Worm (Caenorhabditis elegans) whole organism, L3 larva: ENCODE data around the gene cyh-1.

Experiments used
- R02D3.7 ChIP-seq: fragments of 150-350 bp; optimal IDR thresholded peaks from 2 replicates; lab custom pipeline; 2014; ENCODE audit warnings: missing biosample characterization, missing genetic modification characterization
- ceh-16 ChIP-seq: sonication (generic microtip); optimal IDR thresholded peaks from 2 replicates; lab custom pipeline; 2017; ENCODE audit warnings: missing biosample characterization, missing genetic modification characterization
- ceh-28 ChIP-seq: fragments of 150-350 bp; optimal IDR thresholded peaks from 2 replicates; lab custom pipeline; 2014; ENCODE audit warnings: missing biosample characterization, missing genetic modification reagents, missing genetic modification characterization
- elt-3 ChIP-seq, 3 experiments: fragments of 150-350 bp in 1 of 3; sonication (generic microtip) in 2 of 3; optimal IDR thresholded peaks; 2 replicates in 2 of 3; 4 replicates in 1 of 3; lab custom pipeline; 2014 to 2017; ENCODE audit warnings: missing biosample characterization in 3 of 3, missing genetic modification characterization in 3 of 3
- lin-39 ChIP-seq: fragments of 150-350 bp; optimal IDR thresholded peaks from 2 replicates; lab custom pipeline; 2018; ENCODE audit warnings: missing biosample characterization, missing genetic modification reagents, missing genetic modification characterization
- nhr-25 ChIP-seq: sonication (generic microtip); optimal IDR thresholded peaks from 2 replicates; lab custom pipeline; 2017; ENCODE audit warnings: missing biosample characterization, missing genetic modification characterization
- nhr-28 ChIP-seq: fragments of 150-350 bp; optimal IDR thresholded peaks from 2 replicates; lab custom pipeline; 2014; ENCODE audit warnings: missing biosample characterization, missing genetic modification characterization
- nhr-77 ChIP-seq: fragments of 150-350 bp; optimal IDR thresholded peaks from 2 replicates; lab custom pipeline; 2014; ENCODE audit warnings: missing biosample characterization, missing genetic modification characterization
- pha-4 ChIP-seq: fragments of 150-350 bp; optimal IDR thresholded peaks from 2 replicates; lab custom pipeline; 2014; ENCODE audit warnings: missing biosample characterization, missing genetic modification reagents, missing genetic modification characterization
- sea-2 ChIP-seq: fragments of 150-350 bp; sonication (generic microtip); optimal IDR thresholded peaks from 4 replicates; lab custom pipeline; 2014; ENCODE audit warnings: missing biosample characterization, missing genetic modification reagents, missing genetic modification characterization
- unc-39 ChIP-seq: sonication (generic microtip); optimal IDR thresholded peaks from 4 replicates; lab custom pipeline; 2017; ENCODE audit warnings: missing biosample characterization, missing genetic modification characterization

DNA sequence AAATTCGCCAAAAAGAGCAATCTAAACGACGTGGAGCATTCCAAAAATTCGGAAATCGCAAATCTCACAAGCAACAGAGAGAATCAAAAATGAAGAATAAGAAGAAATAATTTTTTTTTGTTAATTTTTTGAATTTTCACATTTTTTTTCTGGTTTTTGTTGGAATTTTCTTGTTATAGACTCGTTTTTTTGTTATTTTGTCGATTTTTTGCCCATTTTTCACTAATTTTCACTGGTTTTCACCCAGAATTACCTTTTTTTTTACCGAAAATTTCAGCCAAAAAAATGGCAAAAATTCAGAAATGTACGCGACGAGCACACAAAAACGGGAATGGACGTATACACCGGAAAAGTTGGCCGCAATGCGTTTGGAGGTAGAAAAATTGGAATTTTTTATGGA, at the start of gene cyh-1:
- TF ChIP-seq R02D3.7 (tag; lab: Kevin White, UChicago), result no peak
- no peak for TF ChIP-seq ceh-16 (tag; lab: Kevin White, UChicago)
- no peak for TF ChIP-seq sea-2 (GFP tag; lab: Kevin White, UChicago)
- TF ChIP-seq elt-3 (tag; optimal IDR thresholded peaks at IDR 0.05; lab: Kevin White, UChicago), result no peak
- no peak for TF ChIP-seq unc-39 (tag; lab: Kevin White, UChicago)
- TF ChIP-seq ceh-28 (tag; lab: Kevin White, UChicago), result no peak
- TF ChIP-seq nhr-77 (tag; lab: Kevin White, UChicago), result no peak
- TF ChIP-seq nhr-28 (tag; lab: Kevin White, UChicago), result no peak
- TF ChIP-seq pha-4 (tag; lab: Kevin White, UChicago), result no peak
- TF ChIP-seq nhr-25 (tag; lab: Kevin White, UChicago), result no peak
- no peak for TF ChIP-seq lin-39 (tag; lab: Kevin White, UChicago)
